Worm (Caenorhabditis elegans) whole organism, midembryonic: ENCODE data around the gene str-108.

Experiments used
- T22C8.4 ChIP-seq: fragments of 200-800 bp; sonication (Bioruptor generic); IDR thresholded peaks from 2 replicates; pipeline ENCODE4 v1.3.6; 2022; ENCODE audit warnings: missing genetic modification characterization, missing compliant biosample characterization
- cog-1 ChIP-seq: sonication (generic microtip); optimal IDR thresholded peaks from 2 replicates; lab custom pipeline; 2016; ENCODE audit warnings: missing genetic modification characterization, missing compliant biosample characterization
- flt-1 ChIP-seq: fragments of 200-800 bp; sonication (Bioruptor generic); IDR thresholded peaks from 2 replicates; pipeline ENCODE4 v1.3.6; 2022; ENCODE audit warnings: missing genetic modification characterization, missing compliant biosample characterization
- klf-2 ChIP-seq: fragments of 200-800 bp; sonication (Bioruptor generic); conservative IDR thresholded peaks from 2 replicates; pipeline ENCODE4 v1.3.6; 2022; ENCODE audit warnings: missing genetic modification reagents, missing genetic modification characterization, missing compliant biosample characterization
- ref-1 ChIP-seq: fragments of 200-800 bp; sonication (Bioruptor generic); conservative IDR thresholded peaks from 2 replicates; pipeline ENCODE4 v1.3.6; 2022; ENCODE audit warnings: missing genetic modification reagents, missing genetic modification characterization, missing compliant biosample characterization
- tab-1 ChIP-seq: fragments of 200-800 bp; sonication (Bioruptor generic); IDR thresholded peaks from 2 replicates; pipeline ENCODE4 v1.3.6; 2022; ENCODE audit warnings: missing genetic modification characterization, missing compliant biosample characterization
- ztf-23 ChIP-seq: fragments of 200-800 bp; sonication (Bioruptor generic); IDR thresholded peaks from 2 replicates; pipeline ENCODE4 v1.3.6; 2022; ENCODE audit warnings: missing genetic modification reagents, missing genetic modification characterization, missing compliant biosample characterization
- ztf-29 ChIP-seq: fragments of 200-800 bp; sonication (Bioruptor generic); IDR thresholded peaks from 2 replicates; pipeline ENCODE4 v1.3.6; 2022; ENCODE audit warnings: missing genetic modification reagents, missing genetic modification characterization, missing compliant biosample characterization

ce11 chrV:16201730-16202129, 35.7 kb downstream of the str-108 start, which contains the start of gene F11A5.17:
- TF ChIP-seq ref-1 (GFP tag; lab: Robert Waterston, UW) (no peak), cog-1 (tag; lab: Kevin White, UChicago) (no peak), flt-1 (GFP tag; lab: Robert Waterston, UW) (no peak), tab-1 (no peak), klf-2 (no peak), ztf-23 (GFP tag; lab: Robert Waterston, UW) (no peak), T22C8.4 (no peak), ztf-29 (GFP tag; lab: Robert Waterston, UW) (no peak)
